Fruit fly (Drosophila melanogaster) whole organism: ENCODE data around the gene Fum3.

Experiments
- CG8478 ChIP-seq: fragments of >200 bp; optimal IDR thresholded peaks from 2 replicates; lab custom pipeline; 2018; ENCODE audit warnings: inconsistent platforms
- EcR ChIP-seq, 2 experiments: fragments of >200 bp; optimal IDR thresholded peaks; 2 replicates each; lab custom pipeline; 2017; ENCODE audit warnings: missing biosample characterization in 2 of 2, missing genetic modification characterization in 2 of 2, missing genetic modification reagents in 2 of 2
- pan ChIP-seq: fragments of >200 bp; optimal IDR thresholded peaks from 2 replicates; lab custom pipeline; 2017
- psq ChIP-seq: fragments of >200 bp; optimal IDR thresholded peaks from 2 replicates; lab custom pipeline; 2017

DNA sequence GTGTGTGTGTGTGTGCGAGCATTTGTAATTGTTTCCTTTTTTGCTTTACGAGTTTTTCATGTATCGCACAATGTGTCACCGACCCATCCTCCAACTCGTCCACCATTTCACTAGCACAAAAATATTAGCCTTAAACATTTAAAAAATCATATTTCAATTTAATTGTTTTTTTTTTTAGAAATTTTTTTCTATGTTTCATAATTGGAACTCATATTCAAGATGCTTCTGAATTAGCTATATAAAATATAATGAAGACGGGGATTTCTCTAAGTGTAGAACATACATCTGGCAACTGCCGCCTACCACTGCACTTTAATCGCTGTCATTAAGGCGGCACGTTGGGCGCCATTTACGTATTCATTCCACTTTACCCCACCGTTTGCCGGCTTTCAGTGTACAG is 26.1 kb downstream of the Fum3 start:
- TF ChIP-seq psq (no peak), pan (lab: Kevin White, UChicago) (no peak), EcR (GFP tag; optimal IDR thresholded peaks at IDR 0.05; lab: Kevin White, UChicago) (no peak), CG8478 (no peak)
